Fruit fly (Drosophila melanogaster): ENCODE measurements around the gene CG11626.

Gene CG11626

DNA sequence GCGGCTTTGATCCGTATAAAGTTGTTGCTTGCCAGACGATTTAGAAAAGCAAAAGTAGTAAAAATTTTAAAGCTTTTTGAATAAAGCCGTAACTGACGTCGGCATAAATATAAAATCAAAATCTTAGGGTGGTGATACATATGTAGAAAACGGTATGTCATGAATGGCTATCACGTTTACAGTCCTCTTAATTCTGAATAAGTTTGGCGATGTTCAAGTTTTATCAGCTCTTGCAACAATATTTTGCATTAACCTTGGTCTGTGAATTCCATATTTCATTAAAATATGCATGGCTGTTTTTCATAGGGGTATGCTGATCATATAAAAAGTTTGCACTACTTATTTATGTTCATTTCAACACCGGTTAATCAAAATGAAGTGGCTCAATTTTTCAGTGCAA, at the start of gene CG11626:
CG11626 (plus strand) TSS at position 301 of the 400 bp plus-strand sequence.
- no peak for TF ChIP-seq Hr78 (GFP tag; optimal IDR thresholded peaks at IDR 0.05)
- no peak for TF ChIP-seq dl (GFP tag; optimal IDR thresholded peaks at IDR 0.05; ENCODE audit: insufficient read depth in 1 of 2, partially characterized antibody in 2 of 2)
- no peak for TF ChIP-seq pan (optimal IDR thresholded peaks at IDR 0.05)
- no peak for TF ChIP-seq Myc (optimal IDR thresholded peaks at IDR 0.05)
- TF ChIP-seq Hnf4 (GFP tag; optimal IDR thresholded peaks at IDR 0.05): no peak
- no peak for TF ChIP-seq lola (GFP tag; optimal IDR thresholded peaks at IDR 0.05)
- TF ChIP-seq rgr (GFP tag; optimal IDR thresholded peaks at IDR 0.05): no peak
- TF ChIP-seq fru (GFP tag; optimal IDR thresholded peaks at IDR 0.05): no peak
- no peak for TF ChIP-seq sage (GFP tag; optimal IDR thresholded peaks at IDR 0.05)
- no peak for TF ChIP-seq Rel (GFP tag; optimal IDR thresholded peaks at IDR 0.05)
- TF ChIP-seq Rel (tag; optimal IDR thresholded peaks at IDR 0.05): no peak
- no peak for TF ChIP-seq tai (GFP tag; optimal IDR thresholded peaks at IDR 0.05)
- no peak for TF ChIP-seq dsf (GFP tag; optimal IDR thresholded peaks at IDR 0.05; ENCODE audit: borderline replicate concordance)
- no peak for TF ChIP-seq br (GFP tag; optimal IDR thresholded peaks at IDR 0.05)
- no peak for TF ChIP-seq psq (GFP tag; optimal IDR thresholded peaks at IDR 0.05)
- no peak for TF ChIP-seq CG9705 (GFP tag; optimal IDR thresholded peaks at IDR 0.05)
- TF ChIP-seq sv (GFP tag; optimal IDR thresholded peaks at IDR 0.05): no peak
- no peak for TF ChIP-seq brk (GFP tag; optimal IDR thresholded peaks at IDR 0.05)
- no peak for TF ChIP-seq Mio (GFP tag; optimal IDR thresholded peaks at IDR 0.05)
- TF ChIP-seq HLH106 (tag; optimal IDR thresholded peaks at IDR 0.05): no peak

DNA sequence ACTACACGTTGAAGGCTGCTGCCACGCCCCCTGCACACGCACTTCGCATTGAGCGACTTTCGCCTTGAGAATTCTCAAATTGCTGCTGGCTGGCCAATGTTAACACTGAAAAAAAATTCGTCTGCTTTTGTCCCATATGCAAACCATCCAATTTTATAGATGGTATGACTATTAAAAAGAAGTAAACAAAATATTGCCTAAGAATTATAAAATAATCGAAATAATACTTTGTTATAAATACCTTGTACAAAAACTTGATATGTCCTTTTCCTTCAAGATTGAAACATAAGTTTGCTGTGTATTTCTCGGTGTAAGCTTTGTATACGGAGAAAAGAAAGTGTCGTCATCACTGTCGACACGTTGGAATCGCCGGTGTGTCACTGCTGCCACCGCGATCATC, 45.8 kb upstream of the CG11626 start:
- TF ChIP-seq Dif (GFP tag; optimal IDR thresholded peaks at IDR 0.05; ENCODE audit: partially characterized antibody): no peak
- no peak for TF ChIP-seq psq (GFP tag; optimal IDR thresholded peaks at IDR 0.05)
- no peak for TF ChIP-seq Hnf4 (GFP tag; optimal IDR thresholded peaks at IDR 0.05)
- peak in 1 of 2 experiments; percentile 29 for TF ChIP-seq foxo (GFP tag; optimal IDR thresholded peaks at IDR 0.05)

DNA sequence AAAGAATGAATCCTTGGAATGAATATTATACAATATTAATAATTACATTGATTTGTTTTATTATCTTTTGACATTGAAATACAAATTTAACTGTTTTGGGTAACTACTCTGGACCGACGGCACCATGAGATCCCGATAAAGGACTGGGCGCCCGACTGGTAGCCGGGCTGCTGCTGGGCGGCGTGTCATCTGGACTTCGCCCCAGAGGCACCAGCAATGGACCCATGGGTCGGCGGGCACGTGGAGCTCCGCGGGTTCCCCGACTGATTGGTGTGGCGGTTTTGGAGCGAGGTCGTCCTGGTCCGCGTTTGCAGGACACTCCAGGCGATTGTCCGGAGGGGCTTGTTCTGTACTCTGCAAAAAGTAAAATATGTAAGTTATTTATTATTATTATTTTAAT, 39.6 kb upstream of the CG11626 start:
- TF ChIP-seq CG32264 (GFP tag; optimal IDR thresholded peaks at IDR 0.05): no peak
- TF ChIP-seq br (GFP tag; optimal IDR thresholded peaks at IDR 0.05): no peak
- no peak for TF ChIP-seq sv (GFP tag; optimal IDR thresholded peaks at IDR 0.05)
- no peak for TF ChIP-seq fru (GFP tag; optimal IDR thresholded peaks at IDR 0.05)
- TF ChIP-seq foxo (GFP tag; optimal IDR thresholded peaks at IDR 0.05): no peak
- no peak for TF ChIP-seq woc (GFP tag; optimal IDR thresholded peaks at IDR 0.05)
- TF ChIP-seq GATAd (GFP tag; optimal IDR thresholded peaks at IDR 0.05): no peak
- no peak for TF ChIP-seq CrebA (GFP tag; optimal IDR thresholded peaks at IDR 0.05; ENCODE audit: borderline replicate concordance)
- no peak for TF ChIP-seq dl (GFP tag; optimal IDR thresholded peaks at IDR 0.05; ENCODE audit: insufficient read depth in 1 of 2, partially characterized antibody in 2 of 2)

DNA sequence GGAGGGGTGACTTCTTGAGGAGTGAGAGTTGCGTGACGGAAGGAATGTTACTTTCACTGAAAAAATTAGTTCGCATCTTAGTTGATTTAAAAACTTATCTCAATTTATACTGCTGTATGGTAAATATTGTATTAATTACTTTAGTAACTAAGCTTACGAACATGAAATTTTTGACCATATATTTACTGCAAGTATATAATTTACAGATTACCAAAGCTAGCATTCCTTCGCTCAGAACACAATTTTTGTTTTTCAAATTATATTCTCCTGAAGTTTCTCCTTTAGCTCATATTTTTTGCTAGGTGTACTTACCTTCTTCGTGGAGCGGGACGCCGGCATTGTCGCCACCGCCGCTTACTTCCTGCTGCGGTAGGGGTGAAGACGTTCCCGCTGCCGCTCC, 38.0 kb upstream of the CG11626 start:
- TF ChIP-seq HLH106 (tag; optimal IDR thresholded peaks at IDR 0.05): no peak
- TF ChIP-seq Rel (GFP tag; optimal IDR thresholded peaks at IDR 0.05): no peak
- TF ChIP-seq Rel (tag; optimal IDR thresholded peaks at IDR 0.05): no peak
- no peak for TF ChIP-seq pan (optimal IDR thresholded peaks at IDR 0.05)
- TF ChIP-seq dmrt93B (GFP tag; optimal IDR thresholded peaks at IDR 0.05): no peak
- no peak for TF ChIP-seq Myc (optimal IDR thresholded peaks at IDR 0.05)
- no peak for TF ChIP-seq Vsx2 (GFP tag; optimal IDR thresholded peaks at IDR 0.05; ENCODE audit: partially characterized antibody)
- TF ChIP-seq br (GFP tag; optimal IDR thresholded peaks at IDR 0.05): no peak
- TF ChIP-seq Mio (GFP tag; optimal IDR thresholded peaks at IDR 0.05): no peak
- no peak for TF ChIP-seq sv (GFP tag; optimal IDR thresholded peaks at IDR 0.05)
- TF ChIP-seq Dif (GFP tag; optimal IDR thresholded peaks at IDR 0.05; ENCODE audit: partially characterized antibody): no peak
- no peak for TF ChIP-seq CG32264 (GFP tag; optimal IDR thresholded peaks at IDR 0.05)
- TF ChIP-seq dl (GFP tag; optimal IDR thresholded peaks at IDR 0.05; ENCODE audit: insufficient read depth in 1 of 2, partially characterized antibody in 2 of 2): no peak
- TF ChIP-seq rgr (GFP tag; optimal IDR thresholded peaks at IDR 0.05): no peak
- TF ChIP-seq CG9705 (GFP tag; optimal IDR thresholded peaks at IDR 0.05): no peak
- no peak for TF ChIP-seq fru (GFP tag; optimal IDR thresholded peaks at IDR 0.05)
- TF ChIP-seq Dfd (GFP tag; optimal IDR thresholded peaks at IDR 0.05): no peak
- TF ChIP-seq Hr78 (GFP tag; optimal IDR thresholded peaks at IDR 0.05): no peak
- no peak for TF ChIP-seq tai (GFP tag; optimal IDR thresholded peaks at IDR 0.05)

DNA sequence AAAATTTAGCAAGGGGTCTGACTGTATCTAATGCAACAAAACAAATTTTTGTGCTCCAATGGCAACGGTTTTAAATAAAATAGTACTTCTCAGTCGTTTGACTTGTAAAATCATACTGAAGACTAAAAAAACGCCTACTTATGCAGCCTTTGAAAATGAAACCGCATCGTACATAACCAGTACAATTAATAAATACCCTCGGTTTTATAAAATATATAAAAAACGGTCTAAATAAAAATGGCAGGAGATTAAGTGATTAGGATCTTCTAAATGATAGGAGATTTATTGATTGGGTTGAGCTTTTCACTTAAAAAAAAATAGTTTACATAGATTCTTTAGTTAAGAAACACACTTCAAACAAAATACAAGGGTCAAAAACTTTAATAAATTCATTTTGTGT, 34.0 kb upstream of the CG11626 start, which contains the start of gene CG3581:
CG3581 (minus strand) TSS at position 101 of the 400 bp plus-strand sequence.
- TF ChIP-seq usp (GFP tag; optimal IDR thresholded peaks at IDR 0.05) (no peak), br (GFP tag; optimal IDR thresholded peaks at IDR 0.05) (no peak), Vsx2 (GFP tag; optimal IDR thresholded peaks at IDR 0.05; ENCODE audit: partially characterized antibody) (no peak), rgr (GFP tag; optimal IDR thresholded peaks at IDR 0.05) (no peak), Myc (optimal IDR thresholded peaks at IDR 0.05) (no peak), Hr78 (GFP tag; optimal IDR thresholded peaks at IDR 0.05) (no peak), Sp1 (GFP tag; optimal IDR thresholded peaks at IDR 0.05) (no peak), jim (GFP tag; optimal IDR thresholded peaks at IDR 0.05) (no peak), Jra (GFP tag; optimal IDR thresholded peaks at IDR 0.05) (no peak), woc (GFP tag; optimal IDR thresholded peaks at IDR 0.05) (no peak), lola (GFP tag; optimal IDR thresholded peaks at IDR 0.05) (no peak)
